Worm (Caenorhabditis elegans): ENCODE data around the gene F43C11.4.

- TF ChIP-seq him-1 (tag; optimal IDR thresholded peaks at IDR 0.05) (no peak), W03F9.2 (tag; optimal IDR thresholded peaks at IDR 0.05) (no peak)
Observed at ce11 chrII:2380174-2380573, 33.4 kb downstream of the F43C11.4 start, which contains the start of gene F16G10.7.

All from whole organism, L4/young adult.